Worm (Caenorhabditis elegans) whole organism, L4 larva: ENCODE data around the gene srlf-12.

Experiments used
- T26A8.4 ChIP-seq: fragments of 200-800 bp; sonication (Bioruptor generic); IDR thresholded peaks from 2 replicates; pipeline ENCODE4 v1.3.6; 2022; ENCODE audit warnings: missing genetic modification characterization, missing compliant biosample characterization
- ZK546.5 ChIP-seq, 2 experiments: sonication (generic microtip); optimal IDR thresholded peaks; 2 replicates each; lab custom pipeline; 2017; ENCODE audit warnings: missing biosample characterization in 2 of 2, missing genetic modification characterization in 2 of 2
- fos-1 ChIP-seq: fragments of 150-350 bp; optimal IDR thresholded peaks from 2 replicates; lab custom pipeline; 2014; ENCODE audit warnings: missing biosample characterization, missing genetic modification characterization
- lin-39 ChIP-seq: fragments of 150-350 bp; optimal IDR thresholded peaks from 2 replicates; lab custom pipeline; 2014; ENCODE audit warnings: missing biosample characterization, missing genetic modification reagents, missing genetic modification characterization
- mdt-29 ChIP-seq: fragments of 200-800 bp; sonication (Bioruptor generic); IDR thresholded peaks from 2 replicates; pipeline ENCODE4 v1.3.6; 2022; ENCODE audit warnings: missing genetic modification reagents, missing genetic modification characterization, missing compliant biosample characterization
- mep-1 ChIP-seq: fragments of 150-350 bp; sonication (generic microtip); optimal IDR thresholded peaks from 3 replicates; lab custom pipeline; 2014; ENCODE audit warnings: missing biosample characterization, missing genetic modification characterization
- tra-1 ChIP-seq: fragments of 200-800 bp; sonication (Bioruptor generic); IDR thresholded peaks from 2 replicates; pipeline ENCODE4 v1.3.6; 2022; ENCODE audit warnings: missing genetic modification reagents, missing genetic modification characterization, missing compliant biosample characterization

- TF ChIP-seq mep-1 (tag; lab: Kevin White, UChicago) (no peak), lin-39 (tag; lab: Kevin White, UChicago) (no peak), fos-1 (tag; lab: Kevin White, UChicago) (no peak), T26A8.4 (GFP tag; lab: Robert Waterston, UW) (no peak), mdt-29 (GFP tag; lab: Robert Waterston, UW) (no peak), ZK546.5 (tag; optimal IDR thresholded peaks at IDR 0.05; lab: Kevin White, UChicago) (no peak), tra-1 (GFP tag; lab: Robert Waterston, UW) (no peak)
These were observed 7.6 kb downstream of the srlf-12 start, which contains the start of gene F13E9.5 for ce11 chrIV:10884263-10884662.
